Worm (Caenorhabditis elegans) whole organism, L1 larva: Measurements from ENCODE around the gene ubc-1.
A peak's percentile ranks its signal among the peaks of the same experiment; 100 is the strongest.

ENCODE experiments used
- C16A3.4 ChIP-seq: fragments of 150-350 bp; optimal IDR thresholded peaks from 2 replicates; lab custom pipeline; 2014; ENCODE audit warnings: missing biosample characterization, missing genetic modification characterization
- Y116A8C.19 ChIP-seq: sonication (generic microtip); optimal IDR thresholded peaks from 2 replicates; lab custom pipeline; 2016; ENCODE audit warnings: missing compliant biosample characterization, missing genetic modification characterization, borderline replicate concordance
- alr-1 ChIP-seq: fragments of 200-800 bp; sonication (Bioruptor generic); optimal IDR thresholded peaks from 2 replicates; lab custom pipeline; 2018; ENCODE audit warnings: borderline replicate concordance, mild to moderate bottlenecking, missing genetic modification characterization, missing compliant biosample characterization
- ceh-8 ChIP-seq: fragments of 200-800 bp; sonication (Bioruptor generic); optimal IDR thresholded peaks from 2 replicates; lab custom pipeline; 2018; ENCODE audit warnings: mild to moderate bottlenecking, missing genetic modification characterization, moderate library complexity, missing compliant biosample characterization
- ceh-88 ChIP-seq: fragments of 200-800 bp; sonication (Bioruptor generic); IDR thresholded peaks from 2 replicates; pipeline ENCODE4 v1.3.6; 2022; ENCODE audit warnings: missing genetic modification characterization, missing compliant biosample characterization
- ceh-90 ChIP-seq: sonication (generic microtip); optimal IDR thresholded peaks from 2 replicates; lab custom pipeline; 2016; ENCODE audit warnings: missing genetic modification characterization, missing compliant biosample characterization
- efl-1 ChIP-seq, 4 experiments: fragments of 150-350 bp; optimal IDR thresholded peaks in 3 of 4; peaks in 1 of 4; 1 replicate in 1 of 4; 2 replicates in 3 of 4; lab custom pipeline; 2014; ENCODE audit warnings: missing biosample characterization in 2 of 4, missing genetic modification characterization in 2 of 4, missing genetic modification reagents in 2 of 4
- ets-5 ChIP-seq: fragments of 200-800 bp; sonication (Bioruptor generic); IDR thresholded peaks from 2 replicates; pipeline ENCODE4 v1.3.6; 2022; ENCODE audit warnings: missing genetic modification characterization, missing compliant biosample characterization
- fkh-10 ChIP-seq: sonication (generic microtip); optimal IDR thresholded peaks from 2 replicates; lab custom pipeline; 2017; ENCODE audit warnings: missing biosample characterization, missing genetic modification reagents, missing genetic modification characterization
- fkh-4 ChIP-seq: sonication (generic microtip); optimal IDR thresholded peaks from 2 replicates; lab custom pipeline; 2016; ENCODE audit warnings: missing compliant biosample characterization, missing genetic modification characterization, borderline replicate concordance
- fkh-8 ChIP-seq: sonication (generic microtip); optimal IDR thresholded peaks from 2 replicates; lab custom pipeline; 2016; ENCODE audit warnings: mild to moderate bottlenecking, missing genetic modification characterization, missing compliant biosample characterization
- fos-1 ChIP-seq: fragments of 150-350 bp; optimal IDR thresholded peaks from 2 replicates; lab custom pipeline; 2014; ENCODE audit warnings: missing biosample characterization, missing genetic modification characterization
- hlh-17 ChIP-seq: fragments of 200-800 bp; sonication (Bioruptor generic); optimal IDR thresholded peaks from 2 replicates; lab custom pipeline; 2018; ENCODE audit warnings: missing genetic modification characterization, mild to moderate bottlenecking, missing compliant biosample characterization, moderate library complexity, borderline replicate concordance
- hlh-4 ChIP-seq: sonication (generic microtip); optimal IDR thresholded peaks from 2 replicates; lab custom pipeline; 2016; ENCODE audit warnings: mild to moderate bottlenecking, missing genetic modification characterization, missing compliant biosample characterization
- hpl-2 ChIP-seq: fragments of 150-350 bp; optimal IDR thresholded peaks from 2 replicates; lab custom pipeline; 2014; ENCODE audit warnings: missing biosample characterization, missing genetic modification reagents, missing genetic modification characterization
- irx-1 ChIP-seq: sonication (generic microtip); optimal IDR thresholded peaks from 2 replicates; lab custom pipeline; 2016; ENCODE audit warnings: missing genetic modification characterization, missing compliant biosample characterization
- isw-1 ChIP-seq: fragments of 200-800 bp; sonication (Bioruptor generic); IDR thresholded peaks from 2 replicates; pipeline ENCODE4 v1.3.6; 2022; ENCODE audit warnings: missing genetic modification characterization, missing compliant biosample characterization
- lin-13 ChIP-seq: fragments of 150-350 bp; optimal IDR thresholded peaks from 2 replicates; lab custom pipeline; 2014; ENCODE audit warnings: missing biosample characterization, missing genetic modification reagents, missing genetic modification characterization
- lin-14 ChIP-seq: fragments of 200-800 bp; sonication (Bioruptor generic); optimal IDR thresholded peaks from 2 replicates; lab custom pipeline; 2018; ENCODE audit warnings: mild to moderate bottlenecking, missing genetic modification characterization, moderate library complexity, missing compliant biosample characterization
- lir-3 ChIP-seq: sonication (generic microtip); optimal IDR thresholded peaks from 2 replicates; lab custom pipeline; 2016; ENCODE audit warnings: mild to moderate bottlenecking, missing genetic modification characterization, moderate library complexity, missing compliant biosample characterization; ENCODE audit not compliant: poor library complexity
- mab-9 ChIP-seq: fragments of 200-800 bp; sonication (Bioruptor generic); IDR thresholded peaks from 2 replicates; pipeline ENCODE4 v1.3.6; 2022; ENCODE audit warnings: missing genetic modification reagents, missing genetic modification characterization, missing compliant biosample characterization
- mdl-1 ChIP-seq, 2 experiments: fragments of 150-350 bp; optimal IDR thresholded peaks; 2 replicates each; lab custom pipeline; 2014 to 2017; ENCODE audit warnings: missing biosample characterization in 2 of 2, missing genetic modification characterization in 2 of 2, inconsistent platforms in 1 of 2
- mef-2 ChIP-seq: fragments of 150-350 bp; optimal IDR thresholded peaks from 2 replicates; lab custom pipeline; 2014; ENCODE audit warnings: missing biosample characterization, missing genetic modification characterization
- nhr-12 ChIP-seq: sonication (generic microtip); optimal IDR thresholded peaks from 2 replicates; lab custom pipeline; 2017; ENCODE audit warnings: missing biosample characterization, missing genetic modification characterization
- nhr-19 ChIP-seq: fragments of 200-800 bp; sonication (Bioruptor generic); conservative IDR thresholded peaks from 2 replicates; pipeline ENCODE4 v1.3.6; 2022; ENCODE audit warnings: missing genetic modification characterization, missing compliant biosample characterization
- nhr-237 ChIP-seq: fragments of 150-350 bp; optimal IDR thresholded peaks from 2 replicates; lab custom pipeline; 2014; ENCODE audit warnings: missing biosample characterization, missing genetic modification characterization
- nhr-71 ChIP-seq: sonication (generic microtip); optimal IDR thresholded peaks from 2 replicates; lab custom pipeline; 2016; ENCODE audit warnings: mild to moderate bottlenecking, missing genetic modification characterization, moderate library complexity, missing compliant biosample characterization
- nhr-76 ChIP-seq: sonication (generic microtip); optimal IDR thresholded peaks from 2 replicates; lab custom pipeline; 2017; ENCODE audit warnings: missing biosample characterization, missing genetic modification characterization
- nhr-77 ChIP-seq: fragments of 150-350 bp; optimal IDR thresholded peaks from 2 replicates; lab custom pipeline; 2014; ENCODE audit warnings: missing biosample characterization, missing genetic modification characterization
- nhr-84 ChIP-seq: sonication (generic microtip); optimal IDR thresholded peaks from 2 replicates; lab custom pipeline; 2017; ENCODE audit warnings: missing biosample characterization, missing genetic modification characterization
- nhr-85 ChIP-seq: sonication (generic microtip); peaks from one replicate; lab custom pipeline; 2016; ENCODE audit warnings: missing genetic modification characterization, inconsistent platforms, missing compliant biosample characterization
- nhr-90 ChIP-seq: sonication (generic microtip); optimal IDR thresholded peaks from 2 replicates; lab custom pipeline; 2016; ENCODE audit warnings: mild to moderate bottlenecking, missing genetic modification characterization, missing compliant biosample characterization; ENCODE audit not compliant: poor library complexity
- pqm-1 ChIP-seq: sonication (generic microtip); optimal IDR thresholded peaks from 3 replicates; lab custom pipeline; 2017; ENCODE audit warnings: missing biosample characterization, missing genetic modification characterization
- snu-23 ChIP-seq: sonication (generic microtip); optimal IDR thresholded peaks from 2 replicates; lab custom pipeline; 2016; ENCODE audit warnings: missing genetic modification characterization, missing compliant biosample characterization
- sox-4 ChIP-seq: sonication (generic microtip); optimal IDR thresholded peaks from 2 replicates; lab custom pipeline; 2016; ENCODE audit warnings: missing genetic modification characterization, missing compliant biosample characterization
- sptf-1 ChIP-seq: fragments of 150-350 bp; optimal IDR thresholded peaks from 2 replicates; lab custom pipeline; 2014; ENCODE audit warnings: missing biosample characterization, missing genetic modification characterization
- swsn-7 ChIP-seq: sonication (generic microtip); optimal IDR thresholded peaks from 2 replicates; lab custom pipeline; 2016; ENCODE audit warnings: missing genetic modification characterization, missing compliant biosample characterization
- tbx-2 ChIP-seq: sonication (generic microtip); optimal IDR thresholded peaks from 2 replicates; lab custom pipeline; 2016; ENCODE audit warnings: missing genetic modification characterization, missing compliant biosample characterization
- unc-62 ChIP-seq: fragments of 150-350 bp; optimal IDR thresholded peaks from 2 replicates; lab custom pipeline; 2014; ENCODE audit warnings: missing biosample characterization, missing genetic modification reagents, missing genetic modification characterization
- unc-86 ChIP-seq: sonication (generic microtip); optimal IDR thresholded peaks from 2 replicates; lab custom pipeline; 2016; ENCODE audit warnings: missing genetic modification characterization, missing compliant biosample characterization
- zag-1 ChIP-seq: fragments of 150-350 bp; optimal IDR thresholded peaks from 2 replicates; lab custom pipeline; 2014; ENCODE audit warnings: missing biosample characterization, missing genetic modification characterization
- zip-4 ChIP-seq: fragments of 200-800 bp; sonication (Bioruptor generic); optimal IDR thresholded peaks from 2 replicates; lab custom pipeline; 2018; ENCODE audit warnings: mild to moderate bottlenecking, missing genetic modification characterization, moderate library complexity, missing compliant biosample characterization
- ztf-11 ChIP-seq, 2 experiments: sonication (generic microtip); optimal IDR thresholded peaks; 2 replicates each; lab custom pipeline; 2016 to 2017; ENCODE audit warnings: missing genetic modification characterization in 2 of 2, missing biosample characterization in 1 of 2, missing compliant biosample characterization in 1 of 2
- ztf-4 ChIP-seq: fragments of 150-350 bp; optimal IDR thresholded peaks from 2 replicates; lab custom pipeline; 2014; ENCODE audit warnings: missing biosample characterization, missing genetic modification characterization

ubc-1 gene

ce11 chrIV:4093087-4093486, 9.7 kb upstream of the ubc-1 start (continued):
- TF ChIP-seq ets-5 (no peak), sox-4 (tag; lab: Kevin White, UChicago) (no peak), alr-1 (tag; lab: Kevin White, UChicago) (no peak), nhr-237 (tag; lab: Kevin White, UChicago) (peak; percentile 1), irx-1 (peak; percentile 38), ceh-88 (GFP tag; lab: Robert Waterston, UW) (peak; percentile 64), isw-1 (GFP tag; lab: Robert Waterston, UW) (peak; percentile 71), nhr-12 (tag; lab: Kevin White, UChicago) (no peak), hpl-2 (GFP tag; lab: Kevin White, UChicago) (no peak), fos-1 (tag; lab: Kevin White, UChicago) (peak; percentile 71), lin-14 (peak; percentile 96), fkh-4 (no peak), tbx-2 (peak; percentile 80), nhr-77 (peak; percentile 3), sptf-1 (no peak), mdl-1 (tag; optimal IDR thresholded peaks at IDR 0.05; lab: Kevin White, UChicago) (peak in 1 of 2 experiments; percentile 45), unc-86 (peak; percentile 80), unc-62 (no peak), nhr-76 (no peak), snu-23 (GFP tag; lab: Kevin White, UChicago) (peak; percentile 91), mab-9 (GFP tag; lab: Robert Waterston, UW) (peak; percentile 56; the same call in 1 of the 2 replicates), C16A3.4 (tag; lab: Kevin White, UChicago) (peak; percentile 11), lin-13 (GFP tag; lab: Kevin White, UChicago) (peak; percentile 32), ztf-4 (peak; percentile 70), hlh-17 (GFP tag; lab: Kevin White, UChicago) (no peak), mef-2 (peak; percentile 67), Y116A8C.19 (tag; lab: Kevin White, UChicago) (no peak), pqm-1 (tag; lab: Kevin White, UChicago) (no peak), nhr-85 (tag; lab: Kevin White, UChicago) (peak; percentile 90), swsn-7 (peak; percentile 88), hlh-4 (tag; lab: Kevin White, UChicago) (no peak), zag-1 (tag; lab: Kevin White, UChicago) (no peak)

- TF ChIP-seq ceh-90 (tag; lab: Kevin White, UChicago), result no peak
- TF ChIP-seq fkh-4, result no peak
- no peak for TF ChIP-seq lir-3 (tag; lab: Kevin White, UChicago)
- TF ChIP-seq mef-2, result no peak
- no peak for TF ChIP-seq zag-1 (tag; lab: Kevin White, UChicago)
- peak; percentile 9 for TF ChIP-seq nhr-71 (tag; lab: Kevin White, UChicago)
- no peak for TF ChIP-seq C16A3.4 (tag; lab: Kevin White, UChicago)
- 0 out of 2 replicates have a peak, but pooled peaks have one; percentile 4 for TF ChIP-seq nhr-19 (GFP tag; lab: Robert Waterston, UW)
- no peak for TF ChIP-seq fkh-10
- TF ChIP-seq fkh-8 (tag; lab: Kevin White, UChicago), result no peak
- peak; percentile 24 for TF ChIP-seq lin-14
- TF ChIP-seq efl-1 (optimal IDR thresholded peaks at IDR 0.05; lab: Kevin White, UChicago), result no peak
- TF ChIP-seq efl-1 (GFP tag; optimal IDR thresholded peaks at IDR 0.05 in 1 of 2; lab: Kevin White, UChicago), result no peak
- no peak for TF ChIP-seq ztf-11 (tag; optimal IDR thresholded peaks at IDR 0.05; lab: Kevin White, UChicago)
- TF ChIP-seq nhr-90 (tag; lab: Kevin White, UChicago), result no peak
- TF ChIP-seq ceh-8, result no peak
- no peak for TF ChIP-seq nhr-84 (tag; lab: Kevin White, UChicago)
- no peak for TF ChIP-seq sox-4 (tag; lab: Kevin White, UChicago)
- no peak for TF ChIP-seq zip-4
- TF ChIP-seq nhr-237 (tag; lab: Kevin White, UChicago), result no peak
- no peak for TF ChIP-seq nhr-12 (tag; lab: Kevin White, UChicago)
- TF ChIP-seq, all 84 proteins: peak for 3
Observed at ce11 chrIV:4094364-4094763, 8.5 kb upstream of the ubc-1 start.
